Worm (Caenorhabditis elegans) whole organism, young adult: ENCODE results near the gene srn-1.

Source experiments
- B0035.1 ChIP-seq: sonication (generic microtip); optimal IDR thresholded peaks from 2 replicates; lab custom pipeline; 2016; ENCODE audit warnings: missing genetic modification characterization, mild to moderate bottlenecking, missing compliant biosample characterization, missing genotype, missing genetic modification reagents
- B0336.3 ChIP-seq: fragments of 200-800 bp; sonication (Bioruptor generic); IDR thresholded peaks from 2 replicates; pipeline ENCODE4 v1.3.6; 2022; ENCODE audit warnings: missing genetic modification characterization, missing compliant biosample characterization
- C06A6.2 ChIP-seq: fragments of 200-800 bp; sonication (Bioruptor generic); conservative IDR thresholded peaks from 2 replicates; pipeline ENCODE4 v1.3.6; 2022; ENCODE audit warnings: missing genetic modification characterization, missing compliant biosample characterization
- C17E4.6 ChIP-seq: fragments of 200-800 bp; sonication (Bioruptor generic); IDR thresholded peaks from 2 replicates; pipeline ENCODE4 v1.3.6; 2022; ENCODE audit warnings: missing genetic modification reagents, missing genetic modification characterization, missing compliant biosample characterization
- F10E7.11 ChIP-seq: sonication (generic microtip); optimal IDR thresholded peaks from 2 replicates; lab custom pipeline; 2017; ENCODE audit warnings: mild to moderate bottlenecking, missing genetic modification characterization, moderate library complexity, missing compliant biosample characterization
- F37B4.10 ChIP-seq: fragments of 200-800 bp; sonication (Bioruptor generic); IDR thresholded peaks from 2 replicates; pipeline ENCODE4 v1.3.6; 2022; ENCODE audit warnings: missing genetic modification characterization, missing compliant biosample characterization
- F49E8.2 ChIP-seq: sonication (generic microtip); optimal IDR thresholded peaks from 3 replicates; lab custom pipeline; 2017; ENCODE audit warnings: missing genetic modification characterization, mild to moderate bottlenecking, missing compliant biosample characterization, antibody characterized with exemption, moderate library complexity; ENCODE audit not compliant: insufficient read depth
- F57A8.1 ChIP-seq: fragments of 200-800 bp; sonication (Bioruptor generic); optimal IDR thresholded peaks from 2 replicates; lab custom pipeline; 2018; ENCODE audit warnings: mild to moderate bottlenecking, missing genetic modification characterization, moderate library complexity, missing compliant biosample characterization
- K11D2.4 ChIP-seq: fragments of 200-800 bp; sonication (Bioruptor generic); IDR thresholded peaks from 2 replicates; pipeline ENCODE4 v1.3.6; 2022; ENCODE audit warnings: missing genetic modification reagents, missing genetic modification characterization, missing compliant biosample characterization
- Y53G8AR.9 ChIP-seq: fragments of 200-800 bp; sonication (Bioruptor generic); conservative IDR thresholded peaks from 2 replicates; pipeline ENCODE4 v1.3.6; 2022; ENCODE audit warnings: missing genetic modification reagents, missing genetic modification characterization, missing compliant biosample characterization
- Y56A3A.18 ChIP-seq: fragments of 200-800 bp; sonication (Bioruptor generic); IDR thresholded peaks from 2 replicates; pipeline ENCODE4 v1.3.6; 2022; ENCODE audit warnings: missing genetic modification reagents, missing genetic modification characterization, missing compliant biosample characterization
- ZK185.1 ChIP-seq: sonication (generic microtip); optimal IDR thresholded peaks from 2 replicates; lab custom pipeline; 2016; ENCODE audit warnings: mild to moderate bottlenecking, missing genetic modification characterization, missing compliant biosample characterization; ENCODE audit not compliant: poor library complexity, severe bottlenecking
- ama-1 ChIP-seq, 3 experiments: fragments of 150-350 bp in 1 of 3; sonication (generic microtip) in 2 of 3; optimal IDR thresholded peaks; 2 replicates each; lab custom pipeline; 2014 to 2018; ENCODE audit warnings: missing biosample characterization in 2 of 3, missing genetic modification characterization in 2 of 3, missing genetic modification reagents in 2 of 3
- aptf-3 ChIP-seq: fragments of 200-800 bp; sonication (Bioruptor generic); IDR thresholded peaks from 2 replicates; pipeline ENCODE4 v1.3.6; 2022; ENCODE audit warnings: missing genetic modification characterization, missing compliant biosample characterization
- athp-1 ChIP-seq: sonication (generic microtip); optimal IDR thresholded peaks from 2 replicates; lab custom pipeline; 2017; ENCODE audit warnings: mild to moderate bottlenecking, missing genetic modification characterization, missing compliant biosample characterization
- cebp-1 ChIP-seq, 2 experiments: fragments of 200-800 bp in 1 of 2; sonication (Bioruptor generic) in 1 of 2; sonication (generic microtip) in 1 of 2; IDR thresholded peaks in 1 of 2; optimal IDR thresholded peaks in 1 of 2; 2 replicates each; pipeline versions ENCODE4 v1.3.6 to Lab custom; 2017 to 2022; ENCODE audit warnings: missing compliant biosample characterization in 2 of 2, missing genetic modification characterization in 2 of 2, mild to moderate bottlenecking in 1 of 2, missing genetic modification reagents in 1 of 2, moderate library complexity in 1 of 2
- cebp-2 ChIP-seq: fragments of 200-800 bp; sonication (Bioruptor generic); IDR thresholded peaks from 2 replicates; pipeline ENCODE4 v1.3.6; 2022; ENCODE audit warnings: missing genetic modification characterization, missing compliant biosample characterization
- ceh-100 ChIP-seq: fragments of 200-800 bp; sonication (Bioruptor generic); IDR thresholded peaks from 2 replicates; pipeline ENCODE4 v1.3.6; 2022; ENCODE audit warnings: missing genetic modification reagents, missing genetic modification characterization, missing compliant biosample characterization
- ceh-27 ChIP-seq: fragments of 200-800 bp; sonication (Bioruptor generic); optimal IDR thresholded peaks from 2 replicates; lab custom pipeline; 2018; ENCODE audit warnings: mild to moderate bottlenecking, missing genetic modification characterization, moderate library complexity, missing compliant biosample characterization
- ceh-58 ChIP-seq: fragments of 200-800 bp; sonication (Bioruptor generic); IDR thresholded peaks from 2 replicates; pipeline ENCODE4 v1.3.6; 2022; ENCODE audit warnings: missing genetic modification characterization, missing compliant biosample characterization
- ceh-91 ChIP-seq: fragments of 200-800 bp; sonication (Bioruptor generic); IDR thresholded peaks from 2 replicates; pipeline ENCODE4 v1.3.6; 2022; ENCODE audit warnings: missing genetic modification reagents, missing genetic modification characterization, missing compliant biosample characterization
- chd-7 ChIP-seq: sonication (generic microtip); optimal IDR thresholded peaks from 2 replicates; lab custom pipeline; 2016; ENCODE audit warnings: mild to moderate bottlenecking, missing genetic modification characterization, moderate library complexity, missing compliant biosample characterization
- die-1 ChIP-seq: sonication (generic microtip); optimal IDR thresholded peaks from 2 replicates; lab custom pipeline; 2016; ENCODE audit warnings: missing genotype, mild to moderate bottlenecking, missing genetic modification characterization, missing compliant biosample characterization
- dox-1 ChIP-seq: fragments of 200-800 bp; sonication (Bioruptor generic); IDR thresholded peaks from 2 replicates; pipeline ENCODE4 v1.3.6; 2022; ENCODE audit warnings: missing genetic modification reagents, missing genetic modification characterization, missing compliant biosample characterization
- dpff-1 ChIP-seq: sonication (generic microtip); optimal IDR thresholded peaks from 2 replicates; lab custom pipeline; 2017; ENCODE audit warnings: mild to moderate bottlenecking, missing genetic modification characterization, missing compliant biosample characterization
- egl-18 ChIP-seq: fragments of 200-800 bp; sonication (Bioruptor generic); IDR thresholded peaks from 2 replicates; pipeline ENCODE4 v1.3.6; 2022; ENCODE audit warnings: missing genetic modification reagents, missing genetic modification characterization, missing compliant biosample characterization
- egl-44 ChIP-seq: fragments of 200-800 bp; sonication (Bioruptor generic); IDR thresholded peaks from 2 replicates; pipeline ENCODE4 v1.3.6; 2022; ENCODE audit warnings: missing genetic modification reagents, missing genetic modification characterization, missing compliant biosample characterization
- ekl-4 ChIP-seq: fragments of 200-800 bp; sonication (Bioruptor generic); IDR thresholded peaks from 2 replicates; pipeline ENCODE4 v1.3.6; 2022; ENCODE audit warnings: missing genetic modification reagents, missing genetic modification characterization, missing compliant biosample characterization
- ets-4 ChIP-seq: fragments of 200-800 bp; sonication (Bioruptor generic); optimal IDR thresholded peaks from 2 replicates; lab custom pipeline; 2018; ENCODE audit warnings: mild to moderate bottlenecking, missing genetic modification characterization, missing compliant biosample characterization
- him-1 ChIP-seq: sonication (generic microtip); optimal IDR thresholded peaks from 2 replicates; lab custom pipeline; 2016; ENCODE audit warnings: missing genotype, missing genetic modification reagents, missing genetic modification characterization, missing compliant biosample characterization
- hlh-12 ChIP-seq: sonication (generic microtip); optimal IDR thresholded peaks from 2 replicates; lab custom pipeline; 2016; ENCODE audit warnings: missing genetic modification characterization, missing compliant biosample characterization
- hlh-26 ChIP-seq: fragments of 200-800 bp; sonication (Bioruptor generic); conservative IDR thresholded peaks from 2 replicates; pipeline ENCODE4 v1.3.6; 2022; ENCODE audit warnings: missing genetic modification reagents, missing genetic modification characterization, missing compliant biosample characterization
- hmg-1.2 ChIP-seq: fragments of 200-800 bp; sonication (Bioruptor generic); IDR thresholded peaks from 2 replicates; pipeline ENCODE4 v1.3.6; 2022; ENCODE audit warnings: missing genetic modification reagents, missing genetic modification characterization, missing compliant biosample characterization
- hsf-1 ChIP-seq: fragments of 200-800 bp; sonication (Bioruptor generic); IDR thresholded peaks from 2 replicates; pipeline ENCODE4 v1.3.6; 2022; ENCODE audit warnings: missing genetic modification reagents, missing genetic modification characterization, missing compliant biosample characterization
- let-526 ChIP-seq: fragments of 200-800 bp; sonication (Bioruptor generic); IDR thresholded peaks from 2 replicates; pipeline ENCODE4 v1.3.6; 2022; ENCODE audit warnings: missing genetic modification reagents, missing genetic modification characterization, missing compliant biosample characterization
- lin-26 ChIP-seq: fragments of 200-800 bp; sonication (Bioruptor generic); IDR thresholded peaks from 2 replicates; pipeline ENCODE4 v1.3.6; 2022; ENCODE audit warnings: missing genetic modification reagents, missing genetic modification characterization, missing compliant biosample characterization
- lir-1 ChIP-seq: fragments of 200-800 bp; sonication (Bioruptor generic); conservative IDR thresholded peaks from 2 replicates; pipeline ENCODE4 v1.3.6; 2022; ENCODE audit warnings: missing genetic modification reagents, missing genetic modification characterization, missing compliant biosample characterization
- madf-6 ChIP-seq: fragments of 200-800 bp; sonication (Bioruptor generic); IDR thresholded peaks from 2 replicates; pipeline ENCODE4 v1.3.6; 2022; ENCODE audit warnings: missing genetic modification reagents, missing genetic modification characterization, missing compliant biosample characterization
- nfyb-1 ChIP-seq: fragments of 200-800 bp; sonication (Bioruptor generic); IDR thresholded peaks from 2 replicates; pipeline ENCODE4 v1.3.6; 2022; ENCODE audit warnings: missing genetic modification reagents, missing genetic modification characterization, missing compliant biosample characterization
- pha-4 ChIP-seq: fragments of 150-350 bp; sonication (generic microtip); optimal IDR thresholded peaks from 2 replicates; lab custom pipeline; 2014; ENCODE audit warnings: missing biosample characterization, missing genetic modification reagents, missing genetic modification characterization
- snpc-1.1 ChIP-seq: sonication (generic microtip); optimal IDR thresholded peaks from 2 replicates; lab custom pipeline; 2017; ENCODE audit warnings: missing genetic modification characterization, mild to moderate bottlenecking, missing compliant biosample characterization, antibody characterized with exemption, moderate library complexity, missing genotype, missing genetic modification reagents; ENCODE audit not compliant: insufficient read depth
- snpc-4 ChIP-seq, 5 experiments: fragments of 150-350 bp in 1 of 5; sonication (generic microtip) in 4 of 5; optimal IDR thresholded peaks; 2 replicates each; lab custom pipeline; 2014 to 2018; ENCODE audit warnings: missing genetic modification characterization in 5 of 5, missing biosample characterization in 3 of 5, antibody characterized with exemption in 2 of 5, mild to moderate bottlenecking in 2 of 5, missing compliant biosample characterization in 2 of 5, missing genotype in 2 of 5, moderate library complexity in 2 of 5, missing genetic modification reagents in 1 of 5
- tbx-9 ChIP-seq: sonication (generic microtip); optimal IDR thresholded peaks from 2 replicates; lab custom pipeline; 2016; ENCODE audit warnings: borderline replicate concordance, missing genetic modification characterization, inconsistent platforms, missing compliant biosample characterization
- tlf-1 ChIP-seq: fragments of 200-800 bp; sonication (Bioruptor generic); optimal IDR thresholded peaks from 2 replicates; lab custom pipeline; 2018; ENCODE audit warnings: mild to moderate bottlenecking, missing genetic modification characterization, missing compliant biosample characterization
- zfh-2 ChIP-seq: fragments of 200-800 bp; sonication (Bioruptor generic); conservative IDR thresholded peaks from 2 replicates; pipeline ENCODE4 v1.3.6; 2022; ENCODE audit warnings: missing genetic modification reagents, missing genetic modification characterization, missing compliant biosample characterization
- ztf-18 ChIP-seq: sonication (generic microtip); optimal IDR thresholded peaks from 2 replicates; lab custom pipeline; 2016; ENCODE audit warnings: missing genotype, mild to moderate bottlenecking, missing genetic modification characterization, missing compliant biosample characterization
- ztf-3 ChIP-seq: fragments of 200-800 bp; sonication (Bioruptor generic); optimal IDR thresholded peaks from 2 replicates; lab custom pipeline; 2018; ENCODE audit warnings: mild to moderate bottlenecking, missing genetic modification characterization, missing compliant biosample characterization

Gene srn-1

DNA sequence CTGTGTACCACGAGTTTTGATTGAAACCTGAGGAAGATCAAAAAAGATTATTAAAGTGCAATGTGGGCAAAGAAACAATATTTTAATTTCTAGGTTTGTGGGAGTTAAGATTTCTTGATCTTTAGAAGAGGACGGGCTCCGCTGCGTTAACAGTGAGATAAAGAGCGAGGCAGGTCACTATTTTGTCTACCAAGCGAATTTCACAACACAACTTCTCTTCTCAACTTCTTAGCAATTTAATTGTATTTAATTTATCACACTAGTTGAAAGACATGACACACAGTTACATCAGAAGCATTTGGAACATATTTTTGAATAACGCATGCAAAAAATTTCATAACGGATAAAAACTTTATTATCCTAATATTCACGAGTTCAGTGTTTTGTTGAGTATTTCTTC, 40.2 kb upstream of the srn-1 start (continued):
- TF ChIP-seq aptf-3 (GFP tag; lab: Robert Waterston, UW): no peak
- TF ChIP-seq snpc-1.1 (tag; lab: Kevin White, UChicago): no peak
- peak; percentile 72; the same call in 1 of the 2 replicates for TF ChIP-seq Y53G8AR.9 (GFP tag; lab: Robert Waterston, UW)
- TF ChIP-seq hmg-1.2 (GFP tag; lab: Robert Waterston, UW): peak; percentile 10; the same call in 1 of the 2 replicates
- peak; percentile 29 for TF ChIP-seq F10E7.11 (tag; lab: Kevin White, UChicago)
- peak; percentile 9; the same call in 1 of the 2 replicates for TF ChIP-seq K11D2.4
- no peak for TF ChIP-seq lir-1 (GFP tag; lab: Robert Waterston, UW)
- no peak for TF ChIP-seq cebp-2
- TF ChIP-seq dox-1: peak; percentile 46
- 0 out of 2 replicates have a peak, but pooled peaks have one; percentile 19 for TF ChIP-seq cebp-1 (GFP tag; IDR thresholded peaks at IDR 0.05; lab: Robert Waterston, UW)
- peak; percentile 27 for TF ChIP-seq cebp-1 (tag; optimal IDR thresholded peaks at IDR 0.05; lab: Kevin White, UChicago)
- TF ChIP-seq ZK185.1: no peak
- TF ChIP-seq ztf-3 (GFP tag; lab: Kevin White, UChicago): peak; percentile 50
- TF ChIP-seq zfh-2 (GFP tag; lab: Robert Waterston, UW): no peak
- peak; percentile 86 for TF ChIP-seq lin-26
- TF ChIP-seq let-526: no peak
- no peak for TF ChIP-seq tlf-1 (GFP tag; lab: Kevin White, UChicago)
- no peak for TF ChIP-seq C17E4.6
- no peak for TF ChIP-seq die-1
- peak; percentile 16 for TF ChIP-seq dpff-1 (tag; lab: Kevin White, UChicago)
- TF ChIP-seq tbx-9 (tag; lab: Kevin White, UChicago): no peak
- 0 out of 2 replicates have a peak, but pooled peaks have one; percentile 25 for TF ChIP-seq C06A6.2
- TF ChIP-seq hlh-26 (GFP tag; lab: Robert Waterston, UW): no peak
- peak; percentile 62; the same call in 1 of the 2 replicates for TF ChIP-seq ekl-4 (GFP tag; lab: Robert Waterston, UW)
- TF ChIP-seq egl-18 (GFP tag; lab: Robert Waterston, UW): no peak
- no peak for TF ChIP-seq ceh-91 (GFP tag; lab: Robert Waterston, UW)
- TF ChIP-seq F49E8.2: no peak
- TF ChIP-seq ama-1 (optimal IDR thresholded peaks at IDR 0.05; lab: Kevin White, UChicago): peak; percentile 50
- TF ChIP-seq ama-1 (GFP tag; optimal IDR thresholded peaks at IDR 0.05; lab: Kevin White, UChicago): no peak
- TF ChIP-seq egl-44: no peak
- no peak for TF ChIP-seq F37B4.10 (GFP tag; lab: Robert Waterston, UW)
- no peak for TF ChIP-seq B0035.1
- no peak for TF ChIP-seq ceh-100 (GFP tag; lab: Robert Waterston, UW)
- TF ChIP-seq ceh-27 (GFP tag; lab: Kevin White, UChicago): no peak
- peak; percentile 28 for TF ChIP-seq chd-7
- peak; percentile 83 for TF ChIP-seq B0336.3 (GFP tag; lab: Robert Waterston, UW)
- TF ChIP-seq ceh-58 (GFP tag; lab: Robert Waterston, UW): no peak
- no peak for TF ChIP-seq hlh-12 (tag; lab: Kevin White, UChicago)
- peak; percentile 71; the same call in 1 of the 2 replicates for TF ChIP-seq nfyb-1 (GFP tag; lab: Robert Waterston, UW)
- TF ChIP-seq Y56A3A.18 (GFP tag; lab: Robert Waterston, UW): no peak
- TF ChIP-seq ets-4 (GFP tag; lab: Kevin White, UChicago): no peak
- TF ChIP-seq hsf-1 (GFP tag; lab: Robert Waterston, UW): no peak
- no peak for TF ChIP-seq him-1 (tag; lab: Kevin White, UChicago)
- no peak for TF ChIP-seq pha-4 (tag; lab: Kevin White, UChicago)
- TF ChIP-seq F57A8.1 (GFP tag; lab: Kevin White, UChicago): no peak
- TF ChIP-seq snpc-4 (GFP tag; optimal IDR thresholded peaks at IDR 0.05; lab: Kevin White, UChicago): no peak
- no peak for TF ChIP-seq snpc-4 (tag; optimal IDR thresholded peaks at IDR 0.05; lab: Kevin White, UChicago)
- TF ChIP-seq athp-1: peak; percentile 24
- no peak for TF ChIP-seq ztf-18
- no peak for TF ChIP-seq madf-6
